Worm (Caenorhabditis elegans): Measurements from ENCODE around the gene E04D5.5.

Gene E04D5.5

DNA sequence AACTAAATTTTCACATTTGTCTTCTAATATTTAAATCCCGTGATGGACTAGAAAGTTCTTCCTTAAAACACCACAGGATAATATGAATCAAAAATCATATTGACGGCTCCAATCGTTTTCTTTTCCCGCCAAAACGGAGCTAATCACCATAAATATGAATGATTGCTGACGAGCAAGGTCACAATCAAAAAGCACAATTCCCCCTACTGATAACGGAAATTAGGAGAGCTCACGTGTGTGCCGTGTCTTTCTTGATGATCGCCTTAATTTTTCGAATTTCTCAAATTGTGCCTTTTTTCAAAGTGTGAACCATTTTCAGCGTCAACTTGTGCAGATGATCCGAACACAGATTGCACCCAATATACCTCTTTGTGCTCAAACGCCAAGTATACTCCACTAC is 32.8 kb downstream of the E04D5.5 start (continued):
- TF ChIP-seq ctbp-1 (GFP tag; IDR thresholded peaks at IDR 0.05), result no peak
- no peak for TF ChIP-seq spr-1 (tag; optimal IDR thresholded peaks at IDR 0.05)
- TF ChIP-seq F44E2.7 (GFP tag; IDR thresholded peaks at IDR 0.05), result no peak
- no peak for TF ChIP-seq R02D3.7 (tag; optimal IDR thresholded peaks at IDR 0.05)
- TF ChIP-seq F26F4.8 (GFP tag; conservative IDR thresholded peaks at IDR 0.05), result no peak
- TF ChIP-seq unc-130 (GFP tag; optimal IDR thresholded peaks at IDR 0.05), result no peak
- TF ChIP-seq ZK337.2 (GFP tag; IDR thresholded peaks at IDR 0.05), result no peak
- TF ChIP-seq nhr-111 (GFP tag; optimal IDR thresholded peaks at IDR 0.05), result no peak
- no peak for TF ChIP-seq Y105C5A.15 (GFP tag; IDR thresholded peaks at IDR 0.05)
- TF ChIP-seq pqm-1 (tag; optimal IDR thresholded peaks at IDR 0.05), result peak; percentile 42
- no peak for TF ChIP-seq lsy-2 (tag; optimal IDR thresholded peaks at IDR 0.05)
- TF ChIP-seq ceh-44 (GFP tag; IDR thresholded peaks at IDR 0.05), result no peak
- TF ChIP-seq Y75B8A.6 (GFP tag; IDR thresholded peaks at IDR 0.05), result no peak
- TF ChIP-seq mes-2 (tag; optimal IDR thresholded peaks at IDR 0.05; ENCODE audit: poor library complexity, severe bottlenecking), result no peak
- no peak for TF ChIP-seq zfp-3 (GFP tag; conservative IDR thresholded peaks at IDR 0.05)
- TF ChIP-seq zfp-2 (tag; optimal IDR thresholded peaks at IDR 0.05), result no peak
- TF ChIP-seq aha-1 (tag), result no peak
- no peak for TF ChIP-seq hmg-1.1 (GFP tag; IDR thresholded peaks at IDR 0.05)
- no peak for TF ChIP-seq duxl-1 (tag; optimal IDR thresholded peaks at IDR 0.05; ENCODE audit: poor library complexity)
- TF ChIP-seq dve-1 (tag; optimal IDR thresholded peaks at IDR 0.05; ENCODE audit: insufficient read depth), result peak; percentile 51
- TF ChIP-seq arid-1 (GFP tag; conservative IDR thresholded peaks at IDR 0.05), result no peak
- TF ChIP-seq tag-97 (GFP tag; IDR thresholded peaks at IDR 0.05), result no peak
- TF ChIP-seq unc-39 (tag; optimal IDR thresholded peaks at IDR 0.05), result no peak
- no peak for TF ChIP-seq ZK546.5 (tag; optimal IDR thresholded peaks at IDR 0.05)
- TF ChIP-seq daf-19 (GFP tag; conservative IDR thresholded peaks at IDR 0.05), result no peak
- TF ChIP-seq daf-12 (tag; optimal IDR thresholded peaks at IDR 0.05), result no peak
- TF ChIP-seq sdz-12 (GFP tag; optimal IDR thresholded peaks at IDR 0.05), result no peak
- TF ChIP-seq vab-7 (GFP tag; IDR thresholded peaks at IDR 0.05), result no peak
- no peak for TF ChIP-seq hif-1 (tag; optimal IDR thresholded peaks at IDR 0.05)
- no peak for TF ChIP-seq skn-1 (tag; optimal IDR thresholded peaks at IDR 0.05)
- TF ChIP-seq lin-13 (GFP tag; optimal IDR thresholded peaks at IDR 0.05), result no peak
- no peak for TF ChIP-seq nhr-10 (tag; optimal IDR thresholded peaks at IDR 0.05)
- no peak for TF ChIP-seq nhr-25 (tag; optimal IDR thresholded peaks at IDR 0.05; ENCODE audit: borderline replicate concordance, insufficient read depth)
- TF ChIP-seq mdl-1 (tag; optimal IDR thresholded peaks at IDR 0.05), result peak in 1 of 2 experiments; percentile 19
- TF ChIP-seq egl-43 (GFP tag; IDR thresholded peaks at IDR 0.05), result no peak
- TF ChIP-seq zag-1 (tag; optimal IDR thresholded peaks at IDR 0.05), result no peak
- no peak for TF ChIP-seq Y5F2A.4 (GFP tag; optimal IDR thresholded peaks at IDR 0.05)
- TF ChIP-seq ceh-62 (tag; optimal IDR thresholded peaks at IDR 0.05), result no peak
- no peak for TF ChIP-seq Y48G9A.11 (GFP tag; IDR thresholded peaks at IDR 0.05)
- no peak for TF ChIP-seq nhr-237 (tag; optimal IDR thresholded peaks at IDR 0.05)
- no peak for TF ChIP-seq D1046.2 (GFP tag; IDR thresholded peaks at IDR 0.05)
- TF ChIP-seq ztf-7 (tag; optimal IDR thresholded peaks at IDR 0.05), result no peak
- no peak for TF ChIP-seq ztf-11 (tag; optimal IDR thresholded peaks at IDR 0.05)
- TF ChIP-seq ceh-32 (tag; optimal IDR thresholded peaks at IDR 0.05; ENCODE audit: poor library complexity), result no peak
